Fruit fly (Drosophila melanogaster) whole organism, wandering third instar larva: ENCODE measurements around the gene betaTub85D.

ENCODE experiments used
- CG32264 ChIP-seq: fragments of 200-800 bp; sonication (Bioruptor generic); optimal IDR thresholded peaks from 2 replicates; lab custom pipeline; 2016; ENCODE audit warnings: missing biosample characterization, missing genetic modification characterization
- CG9705 ChIP-seq: fragments of 200-800 bp; sonication (Bioruptor generic); optimal IDR thresholded peaks from 2 replicates; lab custom pipeline; 2018; ENCODE audit warnings: missing biosample characterization, mild to moderate bottlenecking, missing genetic modification characterization
- CrebA ChIP-seq: fragments of 200-800 bp; sonication (Bioruptor generic); optimal IDR thresholded peaks from 2 replicates; lab custom pipeline; 2016; ENCODE audit warnings: missing biosample characterization, mild to moderate bottlenecking, missing genetic modification characterization, borderline replicate concordance
- Dfd ChIP-seq: fragments of >200 bp; optimal IDR thresholded peaks from 2 replicates; lab custom pipeline; 2017; ENCODE audit warnings: missing biosample characterization, missing genetic modification characterization
- Dif ChIP-seq: fragments of 200-275, 200-300 bp; sonication (Bioruptor generic); optimal IDR thresholded peaks from 2 replicates; lab custom pipeline; 2018; ENCODE audit warnings: missing biosample characterization, missing genetic modification characterization; ENCODE audit not compliant: partially characterized antibody
- GATAd ChIP-seq: sonication (Bioruptor generic); optimal IDR thresholded peaks from 2 replicates; lab custom pipeline; 2016; ENCODE audit warnings: missing biosample characterization, missing genetic modification characterization
- HLH106 ChIP-seq: fragments of 200-800 bp; optimal IDR thresholded peaks from 3 replicates; lab custom pipeline; 2019; ENCODE audit warnings: missing biosample characterization, mild to moderate bottlenecking, missing genetic modification characterization, moderate library complexity
- Hnf4 ChIP-seq: fragments of 200-800 bp; sonication (Bioruptor generic); optimal IDR thresholded peaks from 2 replicates; lab custom pipeline; 2016; ENCODE audit warnings: missing biosample characterization, mild to moderate bottlenecking, missing genetic modification characterization
- Hr78 ChIP-seq: fragments of >200 bp; optimal IDR thresholded peaks from 2 replicates; lab custom pipeline; 2017; ENCODE audit warnings: missing biosample characterization, missing genetic modification characterization
- Hr83 ChIP-seq: fragments of 200-300 bp; sonication (Bioruptor generic); optimal IDR thresholded peaks from 2 replicates; lab custom pipeline; 2016; ENCODE audit warnings: missing biosample characterization, mild to moderate bottlenecking, missing genetic modification characterization, moderate library complexity; ENCODE audit not compliant: poor library complexity, severe bottlenecking
- Myc ChIP-seq: fragments of >200 bp; optimal IDR thresholded peaks from 2 replicates; lab custom pipeline; 2017
- N ChIP-seq: fragments of >200 bp; optimal IDR thresholded peaks from 2 replicates; lab custom pipeline; 2018; ENCODE audit warnings: missing biosample characterization, missing external identifiers, missing genetic modification characterization
- OdsH ChIP-seq: fragments of 200-800 bp; sonication (Bioruptor generic); optimal IDR thresholded peaks from 2 replicates; lab custom pipeline; 2016; ENCODE audit warnings: missing biosample characterization, mild to moderate bottlenecking, missing genetic modification characterization
- Rel ChIP-seq, 2 experiments: fragments of 200-800 bp; sonication (Bioruptor generic) in 1 of 2; optimal IDR thresholded peaks; 2 replicates in 1 of 2; 3 replicates in 1 of 2; lab custom pipeline; 2016 to 2019; ENCODE audit warnings: mild to moderate bottlenecking in 2 of 2, missing biosample characterization in 2 of 2, missing genetic modification characterization in 2 of 2, moderate library complexity in 1 of 2
- Sp1 ChIP-seq: fragments of 200-800 bp; sonication (Bioruptor generic); optimal IDR thresholded peaks from 3 replicates; lab custom pipeline; 2019; ENCODE audit warnings: missing biosample characterization, mild to moderate bottlenecking, missing genetic modification characterization, moderate library complexity
- Vsx2 ChIP-seq: fragments of 200-300, 225-300 bp; sonication (Bioruptor generic); optimal IDR thresholded peaks from 2 replicates; lab custom pipeline; 2018; ENCODE audit warnings: missing biosample characterization, missing genetic modification characterization; ENCODE audit not compliant: partially characterized antibody
- br ChIP-seq: fragments of 200-800 bp; sonication (Bioruptor generic); optimal IDR thresholded peaks from 2 replicates; lab custom pipeline; 2016; ENCODE audit warnings: missing biosample characterization, missing genetic modification characterization
- brk ChIP-seq: fragments of 200-800 bp; sonication (Bioruptor generic); optimal IDR thresholded peaks from 2 replicates; lab custom pipeline; 2016; ENCODE audit warnings: missing biosample characterization, mild to moderate bottlenecking, missing genetic modification characterization
- dl ChIP-seq, 2 experiments: fragments of 175-275, 200-275 bp in 1 of 2; fragments of 200-275 bp in 1 of 2; sonication (Bioruptor generic); optimal IDR thresholded peaks; lab custom pipeline; 2018; ENCODE audit warnings: mild to moderate bottlenecking in 2 of 2, missing biosample characterization in 2 of 2, missing genetic modification characterization in 2 of 2, moderate library complexity in 2 of 2; ENCODE audit not compliant: partially characterized antibody in 2 of 2, insufficient read depth in 1 of 2
- dmrt93B ChIP-seq: fragments of 200-800 bp; sonication (Bioruptor generic); optimal IDR thresholded peaks from 2 replicates; lab custom pipeline; 2018; ENCODE audit warnings: missing biosample characterization, mild to moderate bottlenecking, missing genetic modification characterization
- dsf ChIP-seq: sonication (Bioruptor generic); optimal IDR thresholded peaks from 2 replicates; lab custom pipeline; 2016; ENCODE audit warnings: missing biosample characterization, missing genetic modification characterization, borderline replicate concordance
- foxo ChIP-seq, 2 experiments: fragments of 200-800 bp; sonication (Bioruptor generic); optimal IDR thresholded peaks; 2 replicates in 1 of 2; 3 replicates in 1 of 2; lab custom pipeline; 2016 to 2017; ENCODE audit warnings: missing biosample characterization in 2 of 2, missing genetic modification characterization in 2 of 2
- fru ChIP-seq: fragments of 200-800 bp; sonication (Bioruptor generic); optimal IDR thresholded peaks from 3 replicates; lab custom pipeline; 2016; ENCODE audit warnings: missing biosample characterization, mild to moderate bottlenecking, missing genetic modification characterization
- h ChIP-seq: fragments of 200-800 bp; sonication (Bioruptor generic); optimal IDR thresholded peaks from 3 replicates; lab custom pipeline; 2016; ENCODE audit warnings: missing biosample characterization, mild to moderate bottlenecking, missing genetic modification characterization
- jim ChIP-seq: fragments of 175-275, 200-325 bp; sonication (Bioruptor generic); optimal IDR thresholded peaks from 2 replicates; lab custom pipeline; 2016; ENCODE audit warnings: missing biosample characterization, mild to moderate bottlenecking, missing genetic modification characterization
- lola ChIP-seq: fragments of >200 bp; optimal IDR thresholded peaks from 2 replicates; lab custom pipeline; 2017; ENCODE audit warnings: missing biosample characterization, missing genetic modification characterization
- pan ChIP-seq: fragments of >200 bp; optimal IDR thresholded peaks from 2 replicates; lab custom pipeline; 2017
- psq ChIP-seq: fragments of 200-800 bp; sonication (Bioruptor generic); optimal IDR thresholded peaks from 3 replicates; lab custom pipeline; 2017; ENCODE audit warnings: missing biosample characterization, mild to moderate bottlenecking, missing genetic modification characterization, moderate library complexity
- rgr ChIP-seq: fragments of 200-800 bp; sonication (Bioruptor generic); optimal IDR thresholded peaks from 3 replicates; lab custom pipeline; 2016; ENCODE audit warnings: missing biosample characterization, mild to moderate bottlenecking, missing genetic modification characterization
- sage ChIP-seq: fragments of 200-800 bp; sonication (Bioruptor generic); optimal IDR thresholded peaks from 2 replicates; lab custom pipeline; 2016; ENCODE audit warnings: missing biosample characterization, mild to moderate bottlenecking, missing genetic modification characterization
- tai ChIP-seq: sonication (Bioruptor generic); optimal IDR thresholded peaks from 2 replicates; lab custom pipeline; 2016; ENCODE audit warnings: missing biosample characterization, missing genetic modification characterization
- usp ChIP-seq: fragments of >200 bp; optimal IDR thresholded peaks from 2 replicates; lab custom pipeline; 2017; ENCODE audit warnings: missing biosample characterization, missing genetic modification characterization
- woc ChIP-seq: sonication (Bioruptor generic); optimal IDR thresholded peaks from 2 replicates; lab custom pipeline; 2016; ENCODE audit warnings: missing biosample characterization, mild to moderate bottlenecking, missing genetic modification characterization

Gene betaTub85D

DNA sequence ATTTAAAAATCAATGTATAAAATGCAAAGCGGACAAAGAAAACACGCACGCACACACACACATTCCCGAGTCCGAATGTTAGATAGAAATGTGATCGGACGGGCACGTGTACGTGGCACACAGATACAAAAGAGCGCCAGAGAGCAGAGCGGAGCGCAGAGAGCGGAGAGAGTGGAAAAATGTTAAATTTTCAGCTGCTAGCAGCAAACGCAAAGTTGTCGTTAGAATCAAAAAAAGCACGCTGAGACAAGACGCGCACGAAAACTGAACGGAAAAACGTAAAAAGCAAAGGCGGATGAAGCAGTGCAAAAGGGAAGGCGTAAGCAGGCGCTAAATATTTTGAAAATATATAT lies 9.2 kb upstream of the betaTub85D start (continued):
- TF ChIP-seq Dif (GFP tag; lab: Kevin White, UChicago), result peak; percentile 99
- no peak for TF ChIP-seq pan
- no peak for TF ChIP-seq GATAd (GFP tag; lab: Kevin White, UChicago)
- no peak for TF ChIP-seq foxo (GFP tag; optimal IDR thresholded peaks at IDR 0.05; lab: Kevin White, UChicago)
- TF ChIP-seq CG9705 (GFP tag; lab: Kevin White, UChicago), result no peak
- TF ChIP-seq Rel (GFP tag; optimal IDR thresholded peaks at IDR 0.05; lab: Kevin White, UChicago), result peak; percentile 63
- no peak for TF ChIP-seq Rel (tag; optimal IDR thresholded peaks at IDR 0.05; lab: Kevin White, UChicago)
- TF ChIP-seq br (GFP tag; lab: Kevin White, UChicago), result no peak

dm6 chr3R:9418373-9419299 lies 8.6 kb upstream of the betaTub85D start:
- TF ChIP-seq Dif (GFP tag; lab: Kevin White, UChicago), result peak; percentile 77
- no peak for TF ChIP-seq Myc
- no peak for TF ChIP-seq Sp1 (GFP tag; lab: Kevin White, UChicago)
- peak; percentile 65 for TF ChIP-seq sage (GFP tag; lab: Kevin White, UChicago)
- TF ChIP-seq woc (GFP tag; lab: Kevin White, UChicago), result no peak
- TF ChIP-seq psq (GFP tag; lab: Kevin White, UChicago), result peak; percentile 58
- no peak for TF ChIP-seq Dfd
- no peak for TF ChIP-seq tai (GFP tag; lab: Kevin White, UChicago)
- no peak for TF ChIP-seq Rel (GFP tag; optimal IDR thresholded peaks at IDR 0.05; lab: Kevin White, UChicago)
- no peak for TF ChIP-seq Rel (tag; optimal IDR thresholded peaks at IDR 0.05; lab: Kevin White, UChicago)
- TF ChIP-seq h (GFP tag; lab: Kevin White, UChicago), result peak; percentile 12
- TF ChIP-seq pan, result no peak
- no peak for TF ChIP-seq HLH106 (tag; lab: Kevin White, UChicago)
- no peak for TF ChIP-seq Hnf4 (GFP tag; lab: Kevin White, UChicago)
- TF ChIP-seq br (GFP tag; lab: Kevin White, UChicago), result no peak
- TF ChIP-seq N (GFP tag; lab: Kevin White, UChicago), result peak; percentile 39
- peak in 1 of 2 experiments; percentile 50 for TF ChIP-seq dl (GFP tag; optimal IDR thresholded peaks at IDR 0.05; lab: Kevin White, UChicago; ENCODE audit: insufficient read depth in 1 of 2, partially characterized antibody in 2 of 2)
- TF ChIP-seq lola (GFP tag; lab: Kevin White, UChicago), result no peak
- TF ChIP-seq CrebA (GFP tag; lab: Kevin White, UChicago), result no peak
- TF ChIP-seq, all 38 proteins: peak for 6

DNA sequence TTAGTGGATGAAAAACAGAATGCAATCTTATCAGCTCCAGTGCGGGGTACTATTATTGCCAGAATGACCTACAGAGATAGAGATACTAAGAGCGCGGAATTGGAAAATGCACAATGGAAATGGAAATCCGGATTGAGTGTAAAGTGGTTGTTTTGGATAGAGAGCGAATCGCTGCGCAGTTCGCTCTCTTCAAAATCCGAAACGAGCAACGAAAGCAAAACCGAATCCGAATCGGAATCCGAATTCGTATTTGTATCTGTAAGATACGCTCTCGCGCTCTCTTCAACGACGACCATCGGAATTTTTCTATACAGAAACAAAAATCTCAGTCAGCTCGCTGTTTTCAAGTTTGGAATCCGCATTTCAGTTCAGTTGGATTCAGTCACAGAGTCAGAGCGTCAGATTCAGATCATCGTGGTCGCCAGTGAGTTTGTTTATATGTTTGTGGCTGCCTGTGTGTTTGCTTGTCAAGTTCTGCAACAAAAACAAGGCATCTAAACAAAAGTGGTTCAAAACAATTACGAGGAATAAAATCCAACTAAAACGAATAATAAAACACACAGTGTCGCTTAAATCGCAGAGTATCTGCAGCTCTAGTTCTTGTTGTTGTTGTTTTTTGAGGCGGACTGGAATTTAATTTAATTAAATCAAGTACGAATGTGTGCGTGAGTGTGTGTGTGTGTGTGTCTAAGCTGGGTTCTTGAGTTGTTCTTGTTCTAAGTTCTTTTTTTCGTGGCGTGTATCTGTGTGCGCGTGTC lies 7.7 kb upstream of the betaTub85D start, which contains the start of gene ps:
Gene ps (plus strand): TSS at position 364 of the 758 bp plus-strand sequence.
- TF ChIP-seq tai (GFP tag; lab: Kevin White, UChicago) (no peak), jim (peak; percentile 5), woc (GFP tag; lab: Kevin White, UChicago) (no peak), lola (GFP tag; lab: Kevin White, UChicago) (no peak), Myc (no peak), dmrt93B (GFP tag; lab: Kevin White, UChicago) (no peak), fru (GFP tag; lab: Kevin White, UChicago) (no peak), psq (GFP tag; lab: Kevin White, UChicago) (no peak), Rel (GFP tag; optimal IDR thresholded peaks at IDR 0.05; lab: Kevin White, UChicago) (peak; percentile 56), Rel (tag; optimal IDR thresholded peaks at IDR 0.05; lab: Kevin White, UChicago) (peak; percentile 0), Hr83 (no peak), sage (GFP tag; lab: Kevin White, UChicago) (peak; percentile 76), Vsx2 (no peak), br (GFP tag; lab: Kevin White, UChicago) (no peak), foxo (GFP tag; optimal IDR thresholded peaks at IDR 0.05; lab: Kevin White, UChicago) (peak in 1 of 2 experiments; percentile 1), Dif (GFP tag; lab: Kevin White, UChicago) (peak; percentile 63), dl (GFP tag; optimal IDR thresholded peaks at IDR 0.05; lab: Kevin White, UChicago; ENCODE audit: insufficient read depth in 1 of 2, partially characterized antibody in 2 of 2) (peak in 1 of 2 experiments; percentile 73), OdsH (GFP tag; lab: Kevin White, UChicago) (no peak), Hr78 (GFP tag; lab: Kevin White, UChicago) (no peak), usp (GFP tag; lab: Kevin White, UChicago) (no peak), HLH106 (tag; lab: Kevin White, UChicago) (no peak), dsf (GFP tag; lab: Kevin White, UChicago) (no peak), brk (GFP tag; lab: Kevin White, UChicago) (no peak), rgr (GFP tag; lab: Kevin White, UChicago) (no peak), h (GFP tag; lab: Kevin White, UChicago) (no peak), CG32264 (GFP tag; lab: Kevin White, UChicago) (no peak), GATAd (GFP tag; lab: Kevin White, UChicago) (no peak)
